Worm (Caenorhabditis elegans): ENCODE results near the gene Y43F8B.19.

The Y43F8B.19 gene

DNA sequence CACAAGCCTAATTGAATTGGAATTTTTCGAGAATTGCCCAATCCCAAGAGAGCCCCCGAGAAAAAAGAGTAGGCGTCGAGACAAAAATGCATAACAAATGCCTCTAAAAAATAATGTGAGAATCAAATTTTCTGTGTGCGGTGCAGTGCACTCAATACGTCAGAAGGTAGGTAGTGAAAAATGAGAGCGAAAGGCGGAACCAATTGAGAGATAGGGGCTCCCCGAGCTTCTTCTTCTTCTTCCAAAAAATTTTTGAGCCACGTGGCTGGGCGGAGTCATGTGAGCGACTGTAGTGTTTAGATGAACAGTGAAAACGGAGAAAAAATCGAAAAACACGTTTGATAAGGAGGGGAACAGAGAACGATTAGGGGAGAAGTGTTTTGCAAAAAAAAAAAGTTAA lies 12.5 kb upstream of the Y43F8B.19 start (continued):
- TF ChIP-seq efl-1 (optimal IDR thresholded peaks at IDR 0.05) (no peak), efl-1 (GFP tag; optimal IDR thresholded peaks at IDR 0.05 in 1 of 2) (peak in 1 of 2 experiments; percentile 84), isw-1 (GFP tag; IDR thresholded peaks at IDR 0.05) (no peak), ceh-63 (GFP tag; optimal IDR thresholded peaks at IDR 0.05) (no peak), alr-1 (tag; optimal IDR thresholded peaks at IDR 0.05; ENCODE audit: borderline replicate concordance) (no peak), jun-1 (tag; optimal IDR thresholded peaks at IDR 0.05) (no peak), skn-1 (tag; optimal IDR thresholded peaks at IDR 0.05) (no peak), dpl-1 (GFP tag; optimal IDR thresholded peaks at IDR 0.05) (no peak), aha-1 (tag; optimal IDR thresholded peaks at IDR 0.05) (no peak), Y116A8C.19 (tag; optimal IDR thresholded peaks at IDR 0.05; ENCODE audit: borderline replicate concordance) (no peak), C34B4.2 (tag; optimal IDR thresholded peaks at IDR 0.05) (no peak), nhr-11 (tag; optimal IDR thresholded peaks at IDR 0.05) (no peak), nhr-237 (tag; optimal IDR thresholded peaks at IDR 0.05) (no peak), ceh-90 (tag; optimal IDR thresholded peaks at IDR 0.05) (no peak), F16B12.6 (tag; optimal IDR thresholded peaks at IDR 0.05) (no peak), swsn-7 (tag; optimal IDR thresholded peaks at IDR 0.05) (no peak), hlh-17 (GFP tag; optimal IDR thresholded peaks at IDR 0.05; ENCODE audit: borderline replicate concordance) (no peak), lin-15B (tag; optimal IDR thresholded peaks at IDR 0.05) (no peak), pag-3 (tag; optimal IDR thresholded peaks at IDR 0.05; ENCODE audit: borderline replicate concordance, insufficient read depth) (no peak), C04F5.9 (tag; optimal IDR thresholded peaks at IDR 0.05) (no peak), egl-27 (tag; optimal IDR thresholded peaks at IDR 0.05) (no peak), fkh-10 (GFP tag; optimal IDR thresholded peaks at IDR 0.05) (no peak), sox-4 (tag; optimal IDR thresholded peaks at IDR 0.05) (no peak), elt-2 (tag; optimal IDR thresholded peaks at IDR 0.05) (peak; percentile 3), efl-3 (GFP tag; optimal IDR thresholded peaks at IDR 0.05) (no peak), nhr-12 (tag; optimal IDR thresholded peaks at IDR 0.05) (no peak), vab-15 (tag; optimal IDR thresholded peaks at IDR 0.05) (no peak), lir-3 (tag; optimal IDR thresholded peaks at IDR 0.05; ENCODE audit: poor library complexity) (no peak), xbp-1 (tag; optimal IDR thresholded peaks at IDR 0.05) (no peak), pax-3 (tag; optimal IDR thresholded peaks at IDR 0.05) (no peak)

ce11 chrV:19522551-19523137 lies 10.5 kb upstream of the Y43F8B.19 start:
- TF ChIP-seq aly-2 (tag; optimal IDR thresholded peaks at IDR 0.05) (no peak), mdl-1 (tag; optimal IDR thresholded peaks at IDR 0.05) (peak in 1 of 2 experiments; percentile 90), C34B4.2 (tag; optimal IDR thresholded peaks at IDR 0.05) (no peak), sox-4 (tag; optimal IDR thresholded peaks at IDR 0.05) (peak; percentile 43), blmp-1 (tag; optimal IDR thresholded peaks at IDR 0.05) (peak; percentile 72), efl-1 (optimal IDR thresholded peaks at IDR 0.05) (peak; percentile 76 to 86), efl-1 (GFP tag; optimal IDR thresholded peaks at IDR 0.05 in 1 of 2) (peak; percentile 30 to 90), lin-39 (tag; optimal IDR thresholded peaks at IDR 0.05) (peak; percentile 66), ceh-8 (GFP tag; optimal IDR thresholded peaks at IDR 0.05) (peak; percentile 61), ceh-88 (GFP tag; IDR thresholded peaks at IDR 0.05) (peak; percentile 70), nhr-11 (tag; optimal IDR thresholded peaks at IDR 0.05) (peak; percentile 35), irx-1 (tag; optimal IDR thresholded peaks at IDR 0.05) (peak; percentile 77), nhr-20 (tag; optimal IDR thresholded peaks at IDR 0.05) (peak; percentile 94), tbx-2 (tag; optimal IDR thresholded peaks at IDR 0.05) (peak; percentile 90), hlh-17 (GFP tag; optimal IDR thresholded peaks at IDR 0.05; ENCODE audit: borderline replicate concordance) (no peak), nhr-90 (tag; optimal IDR thresholded peaks at IDR 0.05; ENCODE audit: poor library complexity) (peak; percentile 88), unc-30 (tag; optimal IDR thresholded peaks at IDR 0.05) (no peak), nhr-47 (tag; optimal IDR thresholded peaks at IDR 0.05) (peak; percentile 94), fkh-10 (GFP tag; optimal IDR thresholded peaks at IDR 0.05) (peak; percentile 19), nhr-77 (tag; optimal IDR thresholded peaks at IDR 0.05) (peak; percentile 21), ztf-4 (tag; optimal IDR thresholded peaks at IDR 0.05) (peak; percentile 93), unc-86 (tag; optimal IDR thresholded peaks at IDR 0.05) (peak; percentile 96), ceh-90 (tag; optimal IDR thresholded peaks at IDR 0.05) (no peak), grh-1 (GFP tag; IDR thresholded peaks at IDR 0.05) (peak; percentile 91), hlh-4 (tag; optimal IDR thresholded peaks at IDR 0.05) (no peak), aha-1 (tag; optimal IDR thresholded peaks at IDR 0.05) (no peak), sup-37 (GFP tag; optimal IDR thresholded peaks at IDR 0.05) (no peak), nhr-85 (tag) (peak; percentile 100), nhr-12 (tag; optimal IDR thresholded peaks at IDR 0.05) (no peak), Y116A8C.19 (tag; optimal IDR thresholded peaks at IDR 0.05; ENCODE audit: borderline replicate concordance) (no peak), tlp-1 (tag; optimal IDR thresholded peaks at IDR 0.05) (no peak), swsn-7 (tag; optimal IDR thresholded peaks at IDR 0.05) (peak; percentile 88)
